Worm (Caenorhabditis elegans): ENCODE results near the gene T07A9.12.

The T07A9.12 gene

ce11 chrIV:379605-380004 lies 31.1 kb upstream of the T07A9.12 start:
- TF ChIP-seq ceh-9 (tag; optimal IDR thresholded peaks at IDR 0.05) (no peak), lin-39 (tag; optimal IDR thresholded peaks at IDR 0.05) (no peak), nhr-28 (tag; optimal IDR thresholded peaks at IDR 0.05) (no peak), fkh-2 (tag; optimal IDR thresholded peaks at IDR 0.05) (no peak), unc-39 (tag; optimal IDR thresholded peaks at IDR 0.05) (no peak), ceh-28 (tag; optimal IDR thresholded peaks at IDR 0.05) (no peak), ztf-4 (tag; optimal IDR thresholded peaks at IDR 0.05) (no peak), tbx-2 (tag; optimal IDR thresholded peaks at IDR 0.05) (no peak), egl-27 (tag; optimal IDR thresholded peaks at IDR 0.05) (no peak), fkh-10 (GFP tag; optimal IDR thresholded peaks at IDR 0.05) (no peak), nhr-76 (tag; optimal IDR thresholded peaks at IDR 0.05) (no peak), hmg-11 (tag; optimal IDR thresholded peaks at IDR 0.05) (no peak), ZK546.5 (tag; optimal IDR thresholded peaks at IDR 0.05) (no peak), aly-2 (tag; optimal IDR thresholded peaks at IDR 0.05) (no peak), sea-2 (GFP tag; optimal IDR thresholded peaks at IDR 0.05) (no peak), pha-4 (tag; optimal IDR thresholded peaks at IDR 0.05) (no peak)

DNA sequence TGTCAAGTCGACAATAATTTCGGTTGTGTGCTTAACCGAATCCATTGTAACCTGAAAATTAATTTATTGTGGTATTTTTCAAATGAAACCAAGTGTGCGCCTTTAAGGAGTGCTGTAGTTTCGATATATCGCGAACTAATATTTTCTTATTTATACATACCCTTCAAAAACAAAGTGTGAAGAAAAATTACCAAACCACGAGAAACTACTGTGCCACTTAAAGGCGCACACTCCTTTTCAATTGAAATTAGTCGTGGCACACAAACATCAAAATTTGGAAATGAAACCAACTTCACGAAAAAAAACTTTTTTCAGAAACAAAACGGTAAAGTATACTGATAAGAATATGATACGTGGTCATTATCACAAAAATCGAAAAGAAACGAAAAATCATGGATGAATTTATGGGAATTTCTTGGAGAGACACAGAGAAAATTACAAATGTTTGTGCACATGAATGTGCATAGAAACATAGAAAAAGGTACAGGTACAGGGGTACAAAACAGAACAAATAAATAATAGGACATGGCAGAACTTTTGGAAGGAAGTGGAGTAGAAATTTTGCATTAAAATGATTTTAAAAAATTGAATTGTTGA lies 27.4 kb upstream of the T07A9.12 start, which contains the start of gene spl-1:
spl-1 (minus strand) TSS at position 51 of the 597 bp plus-strand sequence.
- peak; percentile 79 for TF ChIP-seq elt-2 (tag; optimal IDR thresholded peaks at IDR 0.05)
- no peak for TF ChIP-seq egl-5 (tag; optimal IDR thresholded peaks at IDR 0.05)
- no peak for TF ChIP-seq unc-62 (GFP tag; optimal IDR thresholded peaks at IDR 0.05)
- peak; percentile 65 for TF ChIP-seq pha-4 (tag; optimal IDR thresholded peaks at IDR 0.05)
- TF ChIP-seq nhr-11 (tag; optimal IDR thresholded peaks at IDR 0.05), result no peak
- peak; percentile 85 for TF ChIP-seq pqm-1 (tag; optimal IDR thresholded peaks at IDR 0.05)
- no peak for TF ChIP-seq aly-2 (tag; optimal IDR thresholded peaks at IDR 0.05)
- no peak for TF ChIP-seq lin-15B (tag; optimal IDR thresholded peaks at IDR 0.05)
- no peak for TF ChIP-seq ama-1 (optimal IDR thresholded peaks at IDR 0.05)
- TF ChIP-seq ceh-9 (tag; optimal IDR thresholded peaks at IDR 0.05), result no peak
- TF ChIP-seq eor-1 (tag; optimal IDR thresholded peaks at IDR 0.05), result no peak
- no peak for TF ChIP-seq nhr-12 (tag; optimal IDR thresholded peaks at IDR 0.05)
- TF ChIP-seq skn-1 (tag; optimal IDR thresholded peaks at IDR 0.05), result no peak
- TF ChIP-seq nhr-28 (tag; optimal IDR thresholded peaks at IDR 0.05), result no peak
- TF ChIP-seq fkh-10 (GFP tag; optimal IDR thresholded peaks at IDR 0.05), result no peak
- no peak for TF ChIP-seq sea-2 (GFP tag; optimal IDR thresholded peaks at IDR 0.05)
- no peak for TF ChIP-seq daf-12 (tag; optimal IDR thresholded peaks at IDR 0.05)
- no peak for TF ChIP-seq nhr-77 (tag; optimal IDR thresholded peaks at IDR 0.05)
- no peak for TF ChIP-seq nhr-25 (tag; optimal IDR thresholded peaks at IDR 0.05)
- TF ChIP-seq lsy-12 (tag; optimal IDR thresholded peaks at IDR 0.05), result no peak
- no peak for TF ChIP-seq elt-3 (tag; optimal IDR thresholded peaks at IDR 0.05)
- no peak for TF ChIP-seq unc-39 (tag; optimal IDR thresholded peaks at IDR 0.05)
- no peak for TF ChIP-seq fos-1 (tag; optimal IDR thresholded peaks at IDR 0.05)
- no peak for TF ChIP-seq fkh-2 (tag; optimal IDR thresholded peaks at IDR 0.05)
- TF ChIP-seq jun-1 (tag; optimal IDR thresholded peaks at IDR 0.05), result no peak
- no peak for TF ChIP-seq ceh-82 (tag; optimal IDR thresholded peaks at IDR 0.05)

- TF ChIP-seq elt-3 (tag; optimal IDR thresholded peaks at IDR 0.05), result peak in 1 of 3 experiments; percentile 2
- TF ChIP-seq R02D3.7 (tag; optimal IDR thresholded peaks at IDR 0.05), result peak; percentile 98
- peak; percentile 94 for TF ChIP-seq nhr-23 (tag; optimal IDR thresholded peaks at IDR 0.05)
- TF ChIP-seq lin-39 (tag; optimal IDR thresholded peaks at IDR 0.05), result peak; percentile 93
- peak; percentile 89 for TF ChIP-seq lsy-12 (tag; optimal IDR thresholded peaks at IDR 0.05)
- TF ChIP-seq jun-1 (tag; optimal IDR thresholded peaks at IDR 0.05), result peak; percentile 78
- peak; percentile 61 for TF ChIP-seq fkh-10 (GFP tag; optimal IDR thresholded peaks at IDR 0.05)
- TF ChIP-seq elt-2 (tag; optimal IDR thresholded peaks at IDR 0.05), result peak; percentile 68
- peak; percentile 63 for TF ChIP-seq ceh-28 (tag; optimal IDR thresholded peaks at IDR 0.05)
- TF ChIP-seq tbx-2 (tag; optimal IDR thresholded peaks at IDR 0.05), result peak; percentile 70
- peak; percentile 57 for TF ChIP-seq ceh-82 (tag; optimal IDR thresholded peaks at IDR 0.05)
- peak; percentile 71 for TF ChIP-seq snpc-4 (tag; optimal IDR thresholded peaks at IDR 0.05)
- TF ChIP-seq nhr-11 (tag; optimal IDR thresholded peaks at IDR 0.05), result peak; percentile 33
- peak; percentile 9 for TF ChIP-seq elt-1 (tag; optimal IDR thresholded peaks at IDR 0.05)
- TF ChIP-seq nfya-1 (tag; optimal IDR thresholded peaks at IDR 0.05; ENCODE audit: insufficient read depth), result peak; percentile 90
- peak; percentile 95 for TF ChIP-seq nhr-25 (tag; optimal IDR thresholded peaks at IDR 0.05)
- TF ChIP-seq pha-4 (tag; optimal IDR thresholded peaks at IDR 0.05), result peak; percentile 94
- TF ChIP-seq nhr-77 (tag; optimal IDR thresholded peaks at IDR 0.05), result peak; percentile 58
- peak; percentile 29 for TF ChIP-seq pqm-1 (tag; optimal IDR thresholded peaks at IDR 0.05)
- peak; percentile 82 for TF ChIP-seq nhr-43 (tag; optimal IDR thresholded peaks at IDR 0.05; ENCODE audit: poor library complexity, severe bottlenecking)
- peak; percentile 78 for TF ChIP-seq hmg-11 (tag; optimal IDR thresholded peaks at IDR 0.05)
- peak; percentile 41 for TF ChIP-seq ceh-16 (tag; optimal IDR thresholded peaks at IDR 0.05)
- peak; percentile 90 for TF ChIP-seq lin-15B (tag; optimal IDR thresholded peaks at IDR 0.05)
- TF ChIP-seq egl-27 (tag; optimal IDR thresholded peaks at IDR 0.05), result peak; percentile 32
- TF ChIP-seq skn-1 (tag; optimal IDR thresholded peaks at IDR 0.05), result peak; percentile 66
- TF ChIP-seq egl-5 (tag; optimal IDR thresholded peaks at IDR 0.05), result peak; percentile 76
Measured at ce11 chrIV:385150-385937, 25.3 kb upstream of the T07A9.12 start, which contains the start of gene rps-24. Gene rps-24 (plus strand): TSS chrIV:385887.

Measured in whole organism, L3 larva.